In genomic region chr3L:15637618-15638017, dm6 we compare ENCODE assay signal across 1 fruit fly cellular context.
TF ChIP-seq lines count a peak whose summit lies in the region.

No protein-coding gene starts in this region.

TF ChIP-seq in whole organism, embryonic, 481 proteins besides CTCF, POLR2A, EP300 and RAD21 (continued from another document):
- TF ChIP-seq unc-4 (GFP tag; IDR thresholded peaks at IDR 0.05; lab: Robert Waterston, UW; ENCODE audit: partially characterized antibody) = no peak
- no peak for TF ChIP-seq Atf3 (GFP tag; optimal IDR thresholded peaks at IDR 0.05; lab: Kevin White, UChicago)
- TF ChIP-seq HLH4C (GFP tag; IDR thresholded peaks at IDR 0.05; lab: Robert Waterston, UW; ENCODE audit: partially characterized antibody) = no peak
- no peak for TF ChIP-seq tll (GFP tag; optimal IDR thresholded peaks at IDR 0.05; lab: Kevin White, UChicago)
- no peak for TF ChIP-seq sim (GFP tag; IDR thresholded peaks at IDR 0.05; lab: Robert Waterston, UW)
- no peak for TF ChIP-seq Vsx1 (GFP tag; optimal IDR thresholded peaks at IDR 0.05; lab: Kevin White, UChicago)
- TF ChIP-seq grau (tag; optimal IDR thresholded peaks at IDR 0.05; lab: Kevin White, UChicago) = no peak
- no peak for TF ChIP-seq CG4360 (GFP tag; IDR thresholded peaks at IDR 0.05; lab: Robert Waterston, UW)
- no peak for TF ChIP-seq Aef1 (GFP tag; IDR thresholded peaks at IDR 0.05; lab: Robert Waterston, UW)
- TF ChIP-seq CG10209 (GFP tag; optimal IDR thresholded peaks at IDR 0.05; lab: Kevin White, UChicago) = no peak
- no peak for TF ChIP-seq CG13424 (tag; optimal IDR thresholded peaks at IDR 0.05; lab: Kevin White, UChicago)
TF ChIP-seq in whole organism, embryonic: peak in this region for 4.
